Worm (Caenorhabditis elegans) whole organism, L4 larva: ENCODE data around the gene T22B7.8.

Experiments used
- F44E2.7 ChIP-seq: fragments of 200-800 bp; sonication (Bioruptor generic); IDR thresholded peaks from 2 replicates; pipeline ENCODE4 v2.1.2; 2022; ENCODE audit warnings: missing genetic modification characterization, missing compliant biosample characterization
- ces-1 ChIP-seq: fragments of 150-350 bp; sonication (generic microtip); optimal IDR thresholded peaks from 4 replicates; lab custom pipeline; 2014; ENCODE audit warnings: missing biosample characterization, missing genetic modification reagents, missing genetic modification characterization
- madf-9 ChIP-seq: fragments of 200-800 bp; sonication (Bioruptor generic); conservative IDR thresholded peaks from 2 replicates; pipeline ENCODE4 v1.3.6; 2022; ENCODE audit warnings: missing genetic modification reagents, missing genetic modification characterization, missing compliant biosample characterization
- nhr-237 ChIP-seq: sonication (generic microtip); optimal IDR thresholded peaks from 2 replicates; lab custom pipeline; 2017; ENCODE audit warnings: missing biosample characterization, missing genetic modification characterization
- pqm-1 ChIP-seq: sonication (generic microtip); optimal IDR thresholded peaks from 2 replicates; lab custom pipeline; 2017; ENCODE audit warnings: missing biosample characterization, missing genetic modification characterization

- TF ChIP-seq ces-1 (GFP tag; lab: Kevin White, UChicago) (no peak), F44E2.7 (no peak), nhr-237 (tag; lab: Kevin White, UChicago) (no peak), madf-9 (GFP tag; lab: Robert Waterston, UW) (no peak), pqm-1 (tag; lab: Kevin White, UChicago) (no peak)
Measured at ce11 chrX:5603338-5603816, 28.3 kb upstream of the T22B7.8 start, which contains the start of gene F14D12.1.
